Worm (Caenorhabditis elegans) whole organism, L1 larva: Measurements from ENCODE around the gene M153.5.

ENCODE experiments used
- C34B4.2 ChIP-seq: sonication (generic microtip); optimal IDR thresholded peaks from 2 replicates; lab custom pipeline; 2017; ENCODE audit warnings: mild to moderate bottlenecking, missing genetic modification characterization, missing compliant biosample characterization
- aly-2 ChIP-seq: fragments of 150-350 bp; optimal IDR thresholded peaks from 2 replicates; lab custom pipeline; 2014; ENCODE audit warnings: missing biosample characterization, missing genetic modification characterization

DNA sequence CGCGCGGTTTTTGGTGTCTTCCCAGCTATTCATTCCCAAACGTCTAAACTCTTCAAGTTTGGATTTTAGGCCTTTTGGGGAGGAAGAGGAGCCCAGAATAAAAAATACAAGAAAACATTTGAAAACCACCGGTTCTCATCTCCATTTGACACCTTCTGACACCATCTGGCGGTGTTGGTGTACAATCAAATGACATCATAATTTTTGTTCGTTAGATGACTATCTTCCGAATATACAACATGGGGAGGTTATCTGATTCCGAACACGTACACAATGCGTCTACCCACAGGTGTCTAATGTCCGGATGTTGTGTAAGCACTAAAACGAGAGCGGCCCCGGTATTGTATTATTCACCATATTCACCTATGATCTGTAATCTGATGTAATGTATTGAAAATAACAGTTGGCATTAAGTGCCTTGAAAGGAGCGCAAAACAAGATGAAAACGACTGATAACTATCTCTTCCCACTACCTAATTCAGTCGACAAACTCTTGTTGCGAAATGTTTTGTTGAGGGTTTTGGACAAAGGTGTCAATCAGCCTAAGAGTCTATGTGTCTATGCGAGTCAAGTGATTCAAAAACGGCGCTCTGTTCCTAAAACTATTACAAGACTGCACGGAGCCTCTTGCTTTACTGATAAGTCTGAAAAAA is 28.8 kb downstream of the M153.5 start:
- TF ChIP-seq C34B4.2 (tag; lab: Kevin White, UChicago) (no peak), aly-2 (tag; lab: Kevin White, UChicago) (no peak)
